Fruit fly (Drosophila melanogaster) whole organism, pupa: ENCODE measurements around the gene Twdlalpha.

ENCODE experiments used
- CG10348 ChIP-seq: fragments of 200-800 bp; sonication (Bioruptor generic); IDR thresholded peaks from 2 replicates; pipeline ENCODE4 v1.3.6; 2022; ENCODE audit warnings: missing biosample characterization, missing genetic modification characterization
- CG13204 ChIP-seq: fragments of 200-800 bp; sonication (Bioruptor generic); optimal IDR thresholded peaks from 2 replicates; lab custom pipeline; 2018; ENCODE audit warnings: missing biosample characterization, mild to moderate bottlenecking, missing genetic modification characterization, moderate library complexity
- CG14655 ChIP-seq: fragments of 200-800 bp; sonication (Bioruptor generic); optimal IDR thresholded peaks from 3 replicates; lab custom pipeline; 2017; ENCODE audit warnings: mild to moderate bottlenecking, missing biosample characterization, missing genetic modification reagents, missing genetic modification characterization
- CG17806 ChIP-seq: fragments of 200-800 bp; sonication (Bioruptor generic); optimal IDR thresholded peaks from 2 replicates; lab custom pipeline; 2018; ENCODE audit warnings: missing biosample characterization, mild to moderate bottlenecking, missing genetic modification characterization, moderate library complexity
- CG34367 ChIP-seq: fragments of 200-800 bp; sonication (Bioruptor generic); optimal IDR thresholded peaks from 2 replicates; lab custom pipeline; 2018; ENCODE audit warnings: missing biosample characterization, mild to moderate bottlenecking, missing genetic modification characterization
- CG4496 ChIP-seq: fragments of 200-800 bp; sonication (Bioruptor generic); IDR thresholded peaks from 3 replicates; pipeline ENCODE4 v1.3.6; 2022; ENCODE audit warnings: missing biosample characterization, missing genetic modification characterization
- CG8301 ChIP-seq: fragments of 200-800 bp; sonication (Bioruptor generic); optimal IDR thresholded peaks from 2 replicates; lab custom pipeline; 2018; ENCODE audit warnings: missing biosample characterization, mild to moderate bottlenecking, missing genetic modification characterization
- EcR ChIP-seq: fragments of 200-800 bp; sonication (Bioruptor generic); optimal IDR thresholded peaks from 3 replicates; lab custom pipeline; 2019; ENCODE audit warnings: missing biosample characterization, missing genetic modification characterization, mild to moderate bottlenecking, moderate library complexity, missing genetic modification reagents
- gl ChIP-seq: fragments of 200-800 bp; sonication (Bioruptor generic); optimal IDR thresholded peaks from 2 replicates; lab custom pipeline; 2018; ENCODE audit warnings: missing biosample characterization, mild to moderate bottlenecking, missing genetic modification characterization

dm6 chrX:16791920-16792829 is 49.5 kb downstream of the Twdlalpha start, which contains the start of gene CG4768:
- no peak for TF ChIP-seq gl (tag; lab: Kevin White, UChicago)
- no peak for TF ChIP-seq CG13204
- TF ChIP-seq CG4496 (GFP tag; lab: Robert Waterston, UW) = no peak
- no peak for TF ChIP-seq CG10348 (GFP tag; lab: Robert Waterston, UW)
- no peak for TF ChIP-seq CG14655
- no peak for TF ChIP-seq CG34367 (tag; lab: Kevin White, UChicago)
- TF ChIP-seq EcR = no peak
- TF ChIP-seq CG8301 (tag; lab: Kevin White, UChicago) = no peak
- no peak for TF ChIP-seq CG17806 (tag; lab: Kevin White, UChicago)
